Fruit fly (Drosophila melanogaster) whole organism, embryonic: ENCODE measurements around the gene Dic61B.

ENCODE experiments used
- Ada2b ChIP-seq: fragments of 200-800 bp; sonication (Bioruptor generic); IDR thresholded peaks from 2 replicates; pipeline ENCODE4 v1.3.6; 2022; ENCODE audit warnings: missing biosample characterization, missing genetic modification characterization
- Adf1 ChIP-seq: fragments of 200-800 bp; sonication (Bioruptor generic); IDR thresholded peaks from 2 replicates; pipeline ENCODE4 v1.3.6; 2022; ENCODE audit warnings: missing biosample characterization, missing genetic modification characterization
- Asciz ChIP-seq: fragments of 200-800 bp; sonication (Bioruptor generic); optimal IDR thresholded peaks from 2 replicates; lab custom pipeline; 2017; ENCODE audit warnings: missing biosample characterization, mild to moderate bottlenecking, missing genetic modification characterization, missing genetic modification reagents
- Bgb ChIP-seq: fragments of 200-800 bp; sonication (Bioruptor generic); IDR thresholded peaks from 2 replicates; pipeline ENCODE4 v1.3.6; 2022; ENCODE audit warnings: missing biosample characterization, missing genetic modification characterization; ENCODE audit not compliant: partially characterized antibody
- CG11085 ChIP-seq: fragments of 200-800 bp; sonication (Bioruptor generic); IDR thresholded peaks from 2 replicates; pipeline ENCODE4 v1.3.6; 2022; ENCODE audit warnings: missing biosample characterization, missing genetic modification characterization
- CG12299 ChIP-seq: fragments of 200-800 bp; sonication (Bioruptor generic); optimal IDR thresholded peaks from 2 replicates; lab custom pipeline; 2018; ENCODE audit warnings: missing biosample characterization, mild to moderate bottlenecking, missing genetic modification characterization
- CG12769 ChIP-seq: fragments of 200-800 bp; sonication (Bioruptor generic); optimal IDR thresholded peaks from 2 replicates; lab custom pipeline; 2019; ENCODE audit warnings: missing biosample characterization, mild to moderate bottlenecking, missing genetic modification characterization, moderate library complexity
- CG14965 ChIP-seq: fragments of 200-800 bp; sonication (Bioruptor generic); optimal IDR thresholded peaks from 2 replicates; lab custom pipeline; 2016; ENCODE audit warnings: missing biosample characterization, missing genetic modification characterization, borderline replicate concordance
- CG15011 ChIP-seq: fragments of 200-800 bp; sonication (Bioruptor generic); optimal IDR thresholded peaks from 3 replicates; lab custom pipeline; 2018; ENCODE audit warnings: missing biosample characterization, mild to moderate bottlenecking, missing genetic modification characterization
- CG17361 ChIP-seq: fragments of 200-800 bp; sonication (Bioruptor generic); IDR thresholded peaks from 3 replicates; pipeline ENCODE4 v1.3.6; 2022; ENCODE audit warnings: missing biosample characterization, missing genetic modification characterization
- CG17385 ChIP-seq: fragments of 200-800 bp; sonication (Bioruptor generic); optimal IDR thresholded peaks from 3 replicates; lab custom pipeline; 2018; ENCODE audit warnings: missing biosample characterization, mild to moderate bottlenecking, missing genetic modification characterization
- CG18599 ChIP-seq: fragments of 200-800 bp; sonication (Bioruptor generic); optimal IDR thresholded peaks from 3 replicates; lab custom pipeline; 2017; ENCODE audit warnings: missing biosample characterization, missing genetic modification characterization, mild to moderate bottlenecking, moderate library complexity, missing genetic modification reagents
- CG2116 ChIP-seq: fragments of 200-800 bp; sonication (Bioruptor generic); optimal IDR thresholded peaks from 3 replicates; lab custom pipeline; 2018; ENCODE audit warnings: missing biosample characterization, mild to moderate bottlenecking, missing genetic modification characterization
- CG3065 ChIP-seq: fragments of 200-800 bp; sonication (Bioruptor generic); optimal IDR thresholded peaks from 2 replicates; lab custom pipeline; 2016; ENCODE audit warnings: missing biosample characterization, missing genetic modification characterization
- CG32532 ChIP-seq: fragments of 200-800 bp; sonication (Bioruptor generic); IDR thresholded peaks from 2 replicates; pipeline ENCODE4 v1.3.6; 2022; ENCODE audit warnings: missing biosample characterization, missing genetic modification characterization
- CG33213 ChIP-seq: fragments of 200-800 bp; sonication (Bioruptor generic); optimal IDR thresholded peaks from 3 replicates; lab custom pipeline; 2016; ENCODE audit warnings: missing biosample characterization, missing genetic modification characterization
- CG6791 ChIP-seq: fragments of 200-800 bp; sonication (Bioruptor generic); IDR thresholded peaks from 3 replicates; pipeline ENCODE4 v1.3.6; 2022; ENCODE audit warnings: missing biosample characterization, missing genetic modification characterization; ENCODE audit not compliant: partially characterized antibody
- CG6813 ChIP-seq: fragments of 200-800 bp; sonication (Bioruptor generic); optimal IDR thresholded peaks from 2 replicates; lab custom pipeline; 2017; ENCODE audit warnings: missing biosample characterization, missing genetic modification characterization, mild to moderate bottlenecking, moderate library complexity, missing genetic modification reagents
- CG9437 ChIP-seq: fragments of 200-800 bp; sonication (Bioruptor generic); optimal IDR thresholded peaks from 2 replicates; lab custom pipeline; 2018; ENCODE audit warnings: missing biosample characterization, mild to moderate bottlenecking, missing genetic modification characterization
- Dfd ChIP-seq, 2 experiments: fragments of >200 bp; optimal IDR thresholded peaks; 2 replicates each; lab custom pipeline; 2017; ENCODE audit warnings: missing biosample characterization in 2 of 2, missing genetic modification characterization in 2 of 2
- ERR ChIP-seq: fragments of 200-800 bp; sonication (Bioruptor generic); optimal IDR thresholded peaks from 2 replicates; lab custom pipeline; 2016; ENCODE audit warnings: missing biosample characterization, missing genetic modification characterization
- HLH4C ChIP-seq: fragments of 200-800 bp; sonication (Bioruptor generic); IDR thresholded peaks from 3 replicates; pipeline ENCODE4 v1.3.6; 2022; ENCODE audit warnings: missing biosample characterization, missing genetic modification characterization; ENCODE audit not compliant: partially characterized antibody
- HLHmδ ChIP-seq: fragments of 200-800 bp; sonication (Bioruptor generic); optimal IDR thresholded peaks from 2 replicates; lab custom pipeline; 2018; ENCODE audit warnings: missing biosample characterization, mild to moderate bottlenecking, missing genetic modification characterization, moderate library complexity
- Lhr ChIP-seq: fragments of 200-800 bp; sonication (Bioruptor generic); optimal IDR thresholded peaks from 3 replicates; lab custom pipeline; 2017; ENCODE audit warnings: mild to moderate bottlenecking, missing biosample characterization, missing genetic modification reagents, missing genetic modification characterization
- MTF-1 ChIP-seq: fragments of 200-800 bp; sonication (Bioruptor generic); optimal IDR thresholded peaks from 2 replicates; lab custom pipeline; 2018; ENCODE audit warnings: missing biosample characterization, mild to moderate bottlenecking, missing genetic modification characterization, borderline replicate concordance
- Med ChIP-seq: fragments of 200-800 bp; sonication (Bioruptor generic); peaks from one replicate; lab custom pipeline; 2016; ENCODE audit warnings: missing biosample characterization, missing genetic modification characterization, mild to moderate bottlenecking, inconsistent platforms, moderate library complexity
- PHDP ChIP-seq: fragments of 200-800 bp; sonication (Bioruptor generic); optimal IDR thresholded peaks from 3 replicates; lab custom pipeline; 2018; ENCODE audit warnings: missing biosample characterization, mild to moderate bottlenecking, missing genetic modification characterization, moderate library complexity
- Pdp1 ChIP-seq, 2 experiments: fragments of 200-800 bp; sonication (Bioruptor generic); optimal IDR thresholded peaks; 3 replicates each; lab custom pipeline; 2016; ENCODE audit warnings: missing biosample characterization in 2 of 2, missing genetic modification characterization in 2 of 2, mild to moderate bottlenecking in 1 of 2, moderate library complexity in 1 of 2
- Tbp ChIP-seq: fragments of >200 bp; optimal IDR thresholded peaks from 2 replicates; lab custom pipeline; 2018; ENCODE audit warnings: missing biosample characterization, missing genetic modification characterization
- bab2 ChIP-seq: fragments of 200-800 bp; sonication (Bioruptor generic); optimal IDR thresholded peaks from 2 replicates; lab custom pipeline; 2016; ENCODE audit warnings: missing biosample characterization, missing genetic modification characterization
- cg ChIP-seq: fragments of 200-800 bp; sonication (Bioruptor generic); optimal IDR thresholded peaks from 3 replicates; lab custom pipeline; 2019; ENCODE audit warnings: missing biosample characterization, mild to moderate bottlenecking, missing genetic modification characterization, moderate library complexity
- chinmo ChIP-seq: fragments of 200-800 bp; sonication (Bioruptor generic); IDR thresholded peaks from 4 replicates; pipeline ENCODE4 v1.3.6; 2022; ENCODE audit warnings: missing biosample characterization, missing genetic modification characterization; ENCODE audit not compliant: partially characterized antibody
- chn ChIP-seq: fragments of 200-800 bp; sonication (Bioruptor generic); optimal IDR thresholded peaks from 2 replicates; lab custom pipeline; 2016; ENCODE audit warnings: missing biosample characterization, missing genetic modification characterization
- dmrt11E ChIP-seq: fragments of 200-800 bp; sonication (Bioruptor generic); optimal IDR thresholded peaks from 3 replicates; lab custom pipeline; 2018; ENCODE audit warnings: missing biosample characterization, mild to moderate bottlenecking, missing genetic modification characterization, moderate library complexity
- gro ChIP-seq: fragments of 200-800 bp; sonication (Bioruptor generic); optimal IDR thresholded peaks from 2 replicates; lab custom pipeline; 2016; ENCODE audit warnings: missing biosample characterization, missing genetic modification characterization
- gsb-n ChIP-seq: fragments of 200-800 bp; sonication (Bioruptor generic); optimal IDR thresholded peaks from 3 replicates; lab custom pipeline; 2018; ENCODE audit warnings: missing biosample characterization, mild to moderate bottlenecking, missing genetic modification characterization
- lola ChIP-seq, 3 experiments: fragments of >200 bp in 2 of 3; fragments of 200-800 bp in 1 of 3; sonication (Bioruptor generic) in 1 of 3; optimal IDR thresholded peaks; 2 replicates each; lab custom pipeline; 2017 to 2019; ENCODE audit warnings: missing biosample characterization in 3 of 3, missing genetic modification characterization in 3 of 3, mild to moderate bottlenecking in 1 of 3, moderate library complexity in 1 of 3
- nerfin-2 ChIP-seq: fragments of 200-800 bp; sonication (Bioruptor generic); IDR thresholded peaks from 2 replicates; pipeline ENCODE4 v1.3.6; 2022; ENCODE audit warnings: missing biosample characterization, missing genetic modification characterization; ENCODE audit not compliant: partially characterized antibody
- nmo ChIP-seq: fragments of 200-800 bp; sonication (Bioruptor generic); optimal IDR thresholded peaks from 2 replicates; lab custom pipeline; 2018; ENCODE audit warnings: missing biosample characterization, mild to moderate bottlenecking, missing genetic modification characterization, moderate library complexity
- psq ChIP-seq: fragments of 200-800 bp; sonication (Bioruptor generic); optimal IDR thresholded peaks from 2 replicates; lab custom pipeline; 2017; ENCODE audit warnings: missing biosample characterization, missing genetic modification characterization
- rib ChIP-seq: fragments of 200-800 bp; sonication (Bioruptor generic); IDR thresholded peaks from 2 replicates; pipeline ENCODE4 v1.3.6; 2022; ENCODE audit warnings: missing biosample characterization, missing genetic modification characterization
- ro ChIP-seq: fragments of 200-800 bp; sonication (Bioruptor generic); IDR thresholded peaks from 2 replicates; pipeline ENCODE4 v1.3.6; 2022; ENCODE audit warnings: missing biosample characterization, missing genetic modification characterization
- sim ChIP-seq: fragments of 200-800 bp; sonication (Bioruptor generic); IDR thresholded peaks from 2 replicates; pipeline ENCODE4 v1.3.6; 2022; ENCODE audit warnings: missing biosample characterization, missing genetic modification characterization
- slbo ChIP-seq: fragments of 200-800 bp; sonication (Bioruptor generic); IDR thresholded peaks from 2 replicates; pipeline ENCODE4 v1.3.6; 2022; ENCODE audit warnings: missing biosample characterization, missing genetic modification characterization
- tna ChIP-seq: fragments of 200-800 bp; sonication (Bioruptor generic); IDR thresholded peaks from 2 replicates; pipeline ENCODE4 v1.3.6; 2022; ENCODE audit warnings: missing biosample characterization, missing genetic modification characterization; ENCODE audit not compliant: partially characterized antibody
- twi ChIP-seq: fragments of 200-800 bp; optimal IDR thresholded peaks from 2 replicates; lab custom pipeline; 2019; ENCODE audit warnings: missing biosample characterization, mild to moderate bottlenecking, missing genetic modification characterization, moderate library complexity
- yki ChIP-seq: fragments of >200 bp; optimal IDR thresholded peaks from 3 replicates; lab custom pipeline; 2018

The Dic61B gene

dm6 chr3L:123784-124479 is 28.5 kb downstream of the Dic61B start (continued):
- TF ChIP-seq CG17361 (GFP tag; lab: Robert Waterston, UW) (no peak), CG11085 (no peak), ro (GFP tag; lab: Robert Waterston, UW) (no peak), CG6813 (GFP tag; lab: Kevin White, UChicago) (no peak), chn (GFP tag; lab: Kevin White, UChicago) (no peak), CG9437 (no peak), CG2116 (GFP tag; lab: Kevin White, UChicago) (no peak), Adf1 (GFP tag; lab: Robert Waterston, UW) (peak; percentile 28; the same call in 1 of the 2 replicates), HLH4C (no peak), Med (GFP tag; lab: Kevin White, UChicago) (peak; percentile 54), lola (GFP tag; optimal IDR thresholded peaks at IDR 0.05; lab: Kevin White, UChicago) (no peak), Ada2b (GFP tag; lab: Robert Waterston, UW) (no peak), CG18599 (peak; percentile 34), twi (peak; percentile 45), MTF-1 (no peak), CG12769 (peak; percentile 19), PHDP (tag; lab: Kevin White, UChicago) (no peak), cg (GFP tag; lab: Kevin White, UChicago) (peak; percentile 19), chinmo (GFP tag; lab: Robert Waterston, UW) (0 out of 4 replicates have a peak, but pooled peaks have one; percentile 59), Pdp1 (GFP tag; optimal IDR thresholded peaks at IDR 0.05; lab: Kevin White, UChicago) (peak in 1 of 2 experiments; percentile 59), Dfd (GFP tag; optimal IDR thresholded peaks at IDR 0.05; lab: Kevin White, UChicago) (no peak), Bgb (GFP tag; lab: Robert Waterston, UW) (no peak), CG33213 (GFP tag; lab: Kevin White, UChicago) (no peak), CG32532 (GFP tag; lab: Robert Waterston, UW) (no peak), sim (GFP tag; lab: Robert Waterston, UW) (no peak), CG15011 (GFP tag; lab: Kevin White, UChicago) (no peak), nerfin-2 (GFP tag; lab: Robert Waterston, UW) (no peak), CG17385 (GFP tag; lab: Kevin White, UChicago) (no peak), gro (GFP tag; lab: Kevin White, UChicago) (no peak), nmo (GFP tag; lab: Kevin White, UChicago) (no peak), Tbp (no peak), gsb-n (tag; lab: Kevin White, UChicago) (peak; percentile 56), dmrt11E (tag; lab: Kevin White, UChicago) (no peak), HLHmδ (GFP tag; lab: Kevin White, UChicago) (no peak), bab2 (no peak), Asciz (GFP tag; lab: Kevin White, UChicago) (no peak), slbo (GFP tag; lab: Robert Waterston, UW) (no peak), Lhr (no peak), CG6791 (GFP tag; lab: Robert Waterston, UW) (0 out of 3 replicates have a peak, but pooled peaks have one; percentile 27), CG12299 (tag; lab: Kevin White, UChicago) (peak; percentile 31), CG3065 (no peak), yki (no peak), CG14965 (no peak), psq (GFP tag; lab: Kevin White, UChicago) (no peak), rib (GFP tag; lab: Robert Waterston, UW) (no peak), ERR (GFP tag; lab: Kevin White, UChicago) (no peak), tna (GFP tag; lab: Robert Waterston, UW) (no peak)
